Worm (Caenorhabditis elegans): ENCODE results near the gene F59A7.5.

- no peak for TF ChIP-seq dao-5 (tag; optimal IDR thresholded peaks at IDR 0.05)
- no peak for TF ChIP-seq him-1 (tag; optimal IDR thresholded peaks at IDR 0.05)
Measured at ce11 chrV:2067419-2067818, 44.9 kb downstream of the F59A7.5 start.

Measured in whole organism, L4/young adult.